Worm (Caenorhabditis elegans): ENCODE results near the gene T04H1.5.

DNA sequence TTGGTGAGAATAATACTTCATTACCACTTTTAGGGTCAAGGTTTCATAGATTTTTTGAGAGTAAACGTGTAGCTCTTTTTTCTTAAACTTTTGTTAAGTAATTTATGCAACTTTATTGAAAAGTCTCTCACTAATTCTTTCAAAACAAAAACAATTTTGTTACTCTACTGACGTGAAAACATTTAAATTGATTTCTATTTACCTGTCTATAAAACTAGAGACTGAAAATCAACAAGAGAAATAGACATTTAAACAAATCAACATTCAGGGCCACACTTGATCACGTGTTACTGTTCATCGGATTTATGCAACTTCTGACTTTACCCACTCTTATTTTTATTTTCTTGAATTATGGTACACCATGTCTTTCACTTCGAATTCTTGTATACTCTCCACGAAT lies 5.3 kb downstream of the T04H1.5 start, which contains the start of gene ugt-55:
- TF ChIP-seq fkh-2 (tag; optimal IDR thresholded peaks at IDR 0.05) (no peak), skn-1 (tag; optimal IDR thresholded peaks at IDR 0.05) (no peak), nhr-12 (tag; optimal IDR thresholded peaks at IDR 0.05) (no peak)
